Fruit fly (Drosophila melanogaster): ENCODE results near the gene pum.

The pum gene

DNA sequence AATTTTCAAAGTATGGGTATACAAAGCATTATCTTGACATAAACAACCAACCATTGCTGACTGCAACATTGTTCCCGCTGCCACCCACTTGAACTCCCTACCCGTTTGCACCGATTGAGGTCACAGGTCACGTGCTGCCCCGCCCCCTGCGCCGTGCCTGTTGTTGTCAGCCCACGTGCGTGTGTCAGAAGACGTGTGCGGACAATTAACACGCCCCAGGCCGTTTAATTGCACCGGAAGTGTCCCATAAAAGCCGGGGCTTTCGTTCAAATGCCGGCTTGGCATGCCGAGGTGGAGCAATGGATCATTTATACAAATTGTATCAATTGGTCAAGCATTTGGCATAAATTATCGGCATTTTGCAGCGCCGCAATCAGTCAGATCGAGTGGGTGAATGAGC is 210.4 kb downstream of the pum start (continued):
- TF ChIP-seq dimm (GFP tag; IDR thresholded peaks at IDR 0.05) (no peak), Rx (GFP tag; IDR thresholded peaks at IDR 0.05) (no peak), Mrtf (GFP tag; IDR thresholded peaks at IDR 0.05) (no peak), CG1647 (GFP tag; optimal IDR thresholded peaks at IDR 0.05) (no peak), CG1233 (GFP tag; optimal IDR thresholded peaks at IDR 0.05) (no peak), CG17829 (tag; optimal IDR thresholded peaks at IDR 0.05) (no peak), Aef1 (GFP tag; IDR thresholded peaks at IDR 0.05) (no peak), CG10959 (GFP tag; IDR thresholded peaks at IDR 0.05) (no peak), CG5245 (GFP tag; optimal IDR thresholded peaks at IDR 0.05) (no peak), ash1 (GFP tag; optimal IDR thresholded peaks at IDR 0.05) (peak; percentile 18), Hr51 (GFP tag; optimal IDR thresholded peaks at IDR 0.05) (no peak), fd64A (GFP tag; optimal IDR thresholded peaks at IDR 0.05) (no peak), CG4282 (GFP tag; optimal IDR thresholded peaks at IDR 0.05) (no peak), her (GFP tag; optimal IDR thresholded peaks at IDR 0.05) (no peak), vvl (GFP tag; IDR thresholded peaks at IDR 0.05) (peak; percentile 62; the same call in 1 of the 2 replicates), Dek (tag; optimal IDR thresholded peaks at IDR 0.05) (no peak), CG12104 (GFP tag; optimal IDR thresholded peaks at IDR 0.05) (no peak), sens-2 (GFP tag; IDR thresholded peaks at IDR 0.05) (no peak), CG31441 (GFP tag; IDR thresholded peaks at IDR 0.05) (no peak), Hey (tag; optimal IDR thresholded peaks at IDR 0.05) (peak; percentile 98), CG4820 (GFP tag; optimal IDR thresholded peaks at IDR 0.05) (no peak), CG5180 (GFP tag; optimal IDR thresholded peaks at IDR 0.05) (no peak), HLHmδ (GFP tag; optimal IDR thresholded peaks at IDR 0.05) (peak; percentile 80), CG14965 (GFP tag; optimal IDR thresholded peaks at IDR 0.05; ENCODE audit: borderline replicate concordance) (no peak), CG2199 (GFP tag; IDR thresholded peaks at IDR 0.05) (no peak), Ets97D (GFP tag; optimal IDR thresholded peaks at IDR 0.05) (no peak), CG16863 (GFP tag; optimal IDR thresholded peaks at IDR 0.05) (no peak)

DNA sequence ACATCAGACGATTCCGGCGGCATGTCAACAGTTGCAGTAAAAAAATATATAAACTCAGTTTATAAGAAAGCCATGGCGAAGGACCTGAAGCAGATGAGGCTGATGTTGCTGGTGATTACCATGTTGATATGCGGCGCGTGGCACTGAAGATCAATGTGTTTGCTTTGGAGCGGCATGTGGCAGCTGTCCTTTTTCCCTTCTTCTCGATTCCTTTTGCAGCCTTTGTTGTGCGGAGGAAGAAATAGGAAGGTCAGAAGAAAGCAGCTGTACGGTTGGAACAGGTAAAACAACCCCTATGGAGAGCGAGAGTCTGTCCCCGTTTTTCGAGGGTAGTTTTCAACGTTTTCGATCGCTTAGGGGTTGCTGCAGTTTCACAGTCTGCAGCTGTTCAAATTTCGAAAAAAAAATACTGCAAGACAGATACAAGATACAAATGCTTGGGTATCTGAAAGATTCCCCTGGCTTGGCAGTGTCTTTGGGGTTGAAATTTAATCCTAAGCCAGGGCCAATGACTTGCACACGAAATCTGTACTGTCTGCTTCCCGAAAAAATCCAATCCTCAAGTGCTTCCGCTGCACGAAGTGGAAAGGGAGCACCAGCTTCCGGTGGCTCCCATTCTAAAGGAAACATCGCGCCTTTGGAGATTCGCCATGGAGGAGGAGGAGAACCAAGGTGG is 212.5 kb downstream of the pum start:
- no peak for TF ChIP-seq CG7963 (GFP tag; IDR thresholded peaks at IDR 0.05; ENCODE audit: partially characterized antibody)
- no peak for TF ChIP-seq CG6654 (GFP tag; optimal IDR thresholded peaks at IDR 0.05)
- TF ChIP-seq tap (tag; optimal IDR thresholded peaks at IDR 0.05): peak; percentile 58
- TF ChIP-seq sens (GFP tag): peak; percentile 64
- TF ChIP-seq Mrtf (GFP tag; IDR thresholded peaks at IDR 0.05): no peak
- TF ChIP-seq ara (GFP tag; IDR thresholded peaks at IDR 0.05): no peak
- peak; percentile 83 for TF ChIP-seq sqz (GFP tag; optimal IDR thresholded peaks at IDR 0.05)
- TF ChIP-seq CG11093 (GFP tag; IDR thresholded peaks at IDR 0.05): no peak
- peak in 1 of 2 experiments; percentile 38 for TF ChIP-seq tll (GFP tag; optimal IDR thresholded peaks at IDR 0.05)
- no peak for TF ChIP-seq sens-2 (GFP tag; IDR thresholded peaks at IDR 0.05)
- TF ChIP-seq twi (tag; optimal IDR thresholded peaks at IDR 0.05): peak; percentile 93
- peak; percentile 50 for TF ChIP-seq oc (tag; optimal IDR thresholded peaks at IDR 0.05)
- TF ChIP-seq Hey (tag; optimal IDR thresholded peaks at IDR 0.05): peak; percentile 43
- TF ChIP-seq nerfin-1 (tag; optimal IDR thresholded peaks at IDR 0.05): peak; percentile 20
- no peak for TF ChIP-seq sob (GFP tag; IDR thresholded peaks at IDR 0.05)
- no peak for TF ChIP-seq chinmo (GFP tag; IDR thresholded peaks at IDR 0.05; ENCODE audit: partially characterized antibody)
- peak; percentile 84 for TF ChIP-seq HLHmδ (GFP tag; optimal IDR thresholded peaks at IDR 0.05)
- TF ChIP-seq bab2 (GFP tag; optimal IDR thresholded peaks at IDR 0.05): no peak
- TF ChIP-seq CG18476 (GFP tag; optimal IDR thresholded peaks at IDR 0.05): peak; percentile 70
- no peak for TF ChIP-seq CG4854 (GFP tag; optimal IDR thresholded peaks at IDR 0.05)
- TF ChIP-seq CG12236 (GFP tag; optimal IDR thresholded peaks at IDR 0.05): no peak
- TF ChIP-seq Kr (GFP tag; optimal IDR thresholded peaks at IDR 0.05): peak; percentile 55
- peak; percentile 75 for TF ChIP-seq da (GFP tag; optimal IDR thresholded peaks at IDR 0.05)
- no peak for TF ChIP-seq CG9727 (GFP tag; optimal IDR thresholded peaks at IDR 0.05)
- no peak for TF ChIP-seq CG18011 (GFP tag; optimal IDR thresholded peaks at IDR 0.05)
- no peak for TF ChIP-seq CG7745 (tag; optimal IDR thresholded peaks at IDR 0.05)
- TF ChIP-seq fu2 (GFP tag; optimal IDR thresholded peaks at IDR 0.05): no peak
